Fruit fly (Drosophila melanogaster): ENCODE data around the gene CG10660.

- no peak for TF ChIP-seq CTCF (optimal IDR thresholded peaks at IDR 0.05)
- TF ChIP-seq CG8478 (optimal IDR thresholded peaks at IDR 0.05) = no peak
Measured at dm6 chr3L:12507571-12507970, 17.1 kb upstream of the CG10660 start, which contains the start of gene CG10654.

All from S2 (cell line).